Fruit fly (Drosophila melanogaster) whole organism, pupa: ENCODE data around the gene CG31275.

ENCODE experiments used
- CG13204 ChIP-seq: fragments of 200-800 bp; sonication (Bioruptor generic); optimal IDR thresholded peaks from 2 replicates; lab custom pipeline; 2018; ENCODE audit warnings: missing biosample characterization, mild to moderate bottlenecking, missing genetic modification characterization, moderate library complexity
- CG14655 ChIP-seq: fragments of 200-800 bp; sonication (Bioruptor generic); optimal IDR thresholded peaks from 3 replicates; lab custom pipeline; 2017; ENCODE audit warnings: mild to moderate bottlenecking, missing biosample characterization, missing genetic modification reagents, missing genetic modification characterization
- CG4496 ChIP-seq: fragments of 200-800 bp; sonication (Bioruptor generic); IDR thresholded peaks from 3 replicates; pipeline ENCODE4 v1.3.6; 2022; ENCODE audit warnings: missing biosample characterization, missing genetic modification characterization
- CG8301 ChIP-seq: fragments of 200-800 bp; sonication (Bioruptor generic); optimal IDR thresholded peaks from 2 replicates; lab custom pipeline; 2018; ENCODE audit warnings: missing biosample characterization, mild to moderate bottlenecking, missing genetic modification characterization
- CG9948 ChIP-seq: fragments of 200-800 bp; sonication (Bioruptor generic); optimal IDR thresholded peaks from 2 replicates; lab custom pipeline; 2018; ENCODE audit warnings: missing biosample characterization, mild to moderate bottlenecking, missing genetic modification characterization, moderate library complexity
- EcR ChIP-seq: fragments of 200-800 bp; sonication (Bioruptor generic); optimal IDR thresholded peaks from 3 replicates; lab custom pipeline; 2019; ENCODE audit warnings: missing biosample characterization, missing genetic modification characterization, mild to moderate bottlenecking, moderate library complexity, missing genetic modification reagents
- Pif1B ChIP-seq: fragments of 200-800 bp; sonication (Bioruptor generic); optimal IDR thresholded peaks from 3 replicates; lab custom pipeline; 2016; ENCODE audit warnings: missing biosample characterization, missing genetic modification characterization
- Snoo ChIP-seq: fragments of 200-800 bp; sonication (Bioruptor generic); optimal IDR thresholded peaks from 3 replicates; lab custom pipeline; 2017; ENCODE audit warnings: missing biosample characterization, mild to moderate bottlenecking, missing genetic modification characterization, inconsistent platforms
- fd96Ca ChIP-seq: fragments of 200-800 bp; sonication (Bioruptor generic); IDR thresholded peaks from 3 replicates; pipeline ENCODE4 v1.3.6; 2022; ENCODE audit warnings: missing biosample characterization, missing genetic modification characterization
- gl ChIP-seq: fragments of 200-800 bp; sonication (Bioruptor generic); optimal IDR thresholded peaks from 2 replicates; lab custom pipeline; 2018; ENCODE audit warnings: missing biosample characterization, mild to moderate bottlenecking, missing genetic modification characterization

- TF ChIP-seq Pif1B (GFP tag; lab: Kevin White, UChicago): no peak
- TF ChIP-seq fd96Ca: no peak
- no peak for TF ChIP-seq CG13204
- TF ChIP-seq CG8301: no peak
- no peak for TF ChIP-seq gl
- no peak for TF ChIP-seq CG9948 (tag; lab: Kevin White, UChicago)
- no peak for TF ChIP-seq Snoo
- no peak for TF ChIP-seq CG4496 (GFP tag; lab: Robert Waterston, UW)
- TF ChIP-seq EcR (GFP tag; lab: Kevin White, UChicago): no peak
- no peak for TF ChIP-seq CG14655 (GFP tag; lab: Kevin White, UChicago)
Measured at dm6 chr3R:16723992-16724391, 27.1 kb downstream of the CG31275 start.
